Worm (Caenorhabditis elegans) whole organism, L2 larva: ENCODE measurements around the gene F54F12.1.

ENCODE experiments used
- R02D3.7 ChIP-seq: fragments of 150-350 bp; optimal IDR thresholded peaks from 2 replicates; lab custom pipeline; 2014; ENCODE audit warnings: missing biosample characterization, missing genetic modification characterization
- elt-3 ChIP-seq: sonication (generic microtip); optimal IDR thresholded peaks from 2 replicates; lab custom pipeline; 2017; ENCODE audit warnings: missing biosample characterization, missing genetic modification characterization
- fos-1 ChIP-seq: fragments of 150-350 bp; optimal IDR thresholded peaks from 2 replicates; lab custom pipeline; 2014; ENCODE audit warnings: missing biosample characterization, missing genetic modification characterization
- lin-13 ChIP-seq: fragments of 150-350 bp; optimal IDR thresholded peaks from 2 replicates; lab custom pipeline; 2014; ENCODE audit warnings: missing biosample characterization, missing genetic modification reagents, missing genetic modification characterization
- lin-39 ChIP-seq: fragments of 150-350 bp; optimal IDR thresholded peaks from 2 replicates; lab custom pipeline; 2014; ENCODE audit warnings: missing biosample characterization, missing genetic modification reagents, missing genetic modification characterization
- lsy-2 ChIP-seq, 2 experiments: fragments of 150-350 bp in 1 of 2; sonication (generic microtip) in 1 of 2; optimal IDR thresholded peaks; 2 replicates each; lab custom pipeline; 2014 to 2017; ENCODE audit warnings: missing biosample characterization in 2 of 2, missing genetic modification characterization in 2 of 2
- mab-5 ChIP-seq: fragments of 150-350 bp; optimal IDR thresholded peaks from 2 replicates; lab custom pipeline; 2014; ENCODE audit warnings: missing biosample characterization, missing genetic modification characterization
- mbf-1 ChIP-seq: sonication (generic microtip); optimal IDR thresholded peaks from 2 replicates; lab custom pipeline; 2017; ENCODE audit warnings: missing biosample characterization, missing genetic modification characterization
- skn-1 ChIP-seq: sonication (generic microtip); optimal IDR thresholded peaks from 2 replicates; lab custom pipeline; 2017; ENCODE audit warnings: missing biosample characterization, missing genetic modification characterization
- unc-62 ChIP-seq: fragments of 150-350 bp; optimal IDR thresholded peaks from 2 replicates; lab custom pipeline; 2014; ENCODE audit warnings: missing biosample characterization, missing genetic modification reagents, missing genetic modification characterization

Gene F54F12.1

DNA sequence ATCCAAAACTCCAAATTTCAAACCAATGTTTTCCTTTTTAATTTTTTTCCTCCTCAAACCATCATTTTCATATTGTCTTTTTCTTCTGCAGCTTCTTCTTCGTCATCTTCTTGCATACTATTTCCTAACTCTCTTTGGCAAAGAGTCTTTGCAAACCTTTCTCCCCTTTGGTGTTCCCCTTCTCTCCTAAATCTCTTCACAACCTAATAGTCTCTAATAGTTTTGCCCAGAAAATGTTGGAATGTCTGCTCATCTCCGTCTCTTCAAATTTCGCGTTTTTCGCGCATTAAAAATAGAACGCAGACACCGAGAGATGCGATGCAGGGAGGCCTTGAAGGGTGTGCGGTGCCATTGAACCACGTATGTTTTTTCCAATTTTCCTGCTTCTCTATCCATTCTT lies 53.1 kb downstream of the F54F12.1 start, which contains the start of gene ZK1010.10 (continued):
- TF ChIP-seq mab-5 (tag; lab: Kevin White, UChicago) (peak; percentile 12), R02D3.7 (tag; lab: Kevin White, UChicago) (no peak), lin-13 (GFP tag; lab: Kevin White, UChicago) (no peak), unc-62 (GFP tag; lab: Kevin White, UChicago) (no peak), elt-3 (no peak), lsy-2 (tag; optimal IDR thresholded peaks at IDR 0.05; lab: Kevin White, UChicago) (peak in 1 of 2 experiments; percentile 70), skn-1 (tag; lab: Kevin White, UChicago) (no peak), mbf-1 (tag; lab: Kevin White, UChicago) (no peak)

DNA sequence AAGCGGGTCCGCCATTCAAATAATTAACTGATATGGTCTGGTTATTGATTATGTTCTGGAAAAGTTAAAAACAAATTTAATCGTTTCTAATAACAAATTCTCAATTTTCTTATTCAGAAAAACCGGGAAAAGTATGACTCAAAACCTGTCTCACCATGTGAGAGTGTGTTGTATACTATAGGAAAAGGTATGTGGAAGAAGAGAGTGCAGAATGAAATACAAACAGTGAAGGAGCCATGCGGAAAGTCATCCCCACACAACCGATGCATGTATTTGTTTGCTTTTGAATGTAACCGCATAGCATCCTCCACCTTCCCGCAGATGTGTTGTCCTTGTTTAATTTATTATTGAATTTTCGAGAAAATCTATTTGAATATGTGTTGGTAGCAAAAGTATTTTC lies 54.8 kb downstream of the F54F12.1 start, which contains the start of gene ZK1010.8:
Gene ZK1010.8 (minus strand): TSS at position 214 of the 400 bp plus-strand sequence.
- no peak for TF ChIP-seq lin-39
- TF ChIP-seq fos-1 (tag; lab: Kevin White, UChicago), result peak; percentile 54
